Fruit fly (Drosophila melanogaster): Measurements from ENCODE around the gene CG7557.

The CG7557 gene

dm6 chr3L:11431926-11432323, 13.0 kb upstream of the CG7557 start:
- no peak for TF ChIP-seq Rel (GFP tag; optimal IDR thresholded peaks at IDR 0.05)
- no peak for TF ChIP-seq Rel (tag; optimal IDR thresholded peaks at IDR 0.05)
- no peak for TF ChIP-seq Dfd (GFP tag; optimal IDR thresholded peaks at IDR 0.05)
- TF ChIP-seq br (GFP tag; optimal IDR thresholded peaks at IDR 0.05): no peak
- no peak for TF ChIP-seq dl (GFP tag; optimal IDR thresholded peaks at IDR 0.05; ENCODE audit: insufficient read depth in 1 of 2, partially characterized antibody in 2 of 2)
- no peak for TF ChIP-seq jim (GFP tag; optimal IDR thresholded peaks at IDR 0.05)
- TF ChIP-seq Hnf4 (GFP tag; optimal IDR thresholded peaks at IDR 0.05): no peak
- TF ChIP-seq Jra (GFP tag; optimal IDR thresholded peaks at IDR 0.05): no peak
- TF ChIP-seq Dif (GFP tag; optimal IDR thresholded peaks at IDR 0.05; ENCODE audit: partially characterized antibody): no peak
- no peak for TF ChIP-seq ey (GFP tag; optimal IDR thresholded peaks at IDR 0.05)
- no peak for TF ChIP-seq pan (optimal IDR thresholded peaks at IDR 0.05)
- TF ChIP-seq CG32264 (GFP tag; optimal IDR thresholded peaks at IDR 0.05): no peak
- TF ChIP-seq fru (GFP tag; optimal IDR thresholded peaks at IDR 0.05): no peak
- no peak for TF ChIP-seq brk (GFP tag; optimal IDR thresholded peaks at IDR 0.05)

dm6 chr3L:11432472-11432871, 12.5 kb upstream of the CG7557 start:
- no peak for TF ChIP-seq rgr (GFP tag; optimal IDR thresholded peaks at IDR 0.05)
- no peak for TF ChIP-seq psq (GFP tag; optimal IDR thresholded peaks at IDR 0.05)
- TF ChIP-seq Dfd (GFP tag; optimal IDR thresholded peaks at IDR 0.05): no peak
- no peak for TF ChIP-seq Hr78 (GFP tag; optimal IDR thresholded peaks at IDR 0.05)
- no peak for TF ChIP-seq Vsx2 (GFP tag; optimal IDR thresholded peaks at IDR 0.05; ENCODE audit: partially characterized antibody)
- TF ChIP-seq OdsH (GFP tag; optimal IDR thresholded peaks at IDR 0.05): no peak
- no peak for TF ChIP-seq Myc (optimal IDR thresholded peaks at IDR 0.05)
- no peak for TF ChIP-seq HLH106 (tag; optimal IDR thresholded peaks at IDR 0.05)
- no peak for TF ChIP-seq foxo (GFP tag; optimal IDR thresholded peaks at IDR 0.05)
- no peak for TF ChIP-seq Rel (GFP tag; optimal IDR thresholded peaks at IDR 0.05)
- no peak for TF ChIP-seq Rel (tag; optimal IDR thresholded peaks at IDR 0.05)
- no peak for TF ChIP-seq Jra (GFP tag; optimal IDR thresholded peaks at IDR 0.05)
- no peak for TF ChIP-seq Abd-B (GFP tag; optimal IDR thresholded peaks at IDR 0.05)
- no peak for TF ChIP-seq dmrt93B (GFP tag; optimal IDR thresholded peaks at IDR 0.05)
- no peak for TF ChIP-seq CrebA (GFP tag; optimal IDR thresholded peaks at IDR 0.05; ENCODE audit: borderline replicate concordance)
- TF ChIP-seq ey (GFP tag; optimal IDR thresholded peaks at IDR 0.05): no peak
- no peak for TF ChIP-seq lola (GFP tag; optimal IDR thresholded peaks at IDR 0.05)
- TF ChIP-seq sage (GFP tag; optimal IDR thresholded peaks at IDR 0.05): no peak
- TF ChIP-seq dl (GFP tag; optimal IDR thresholded peaks at IDR 0.05; ENCODE audit: insufficient read depth in 1 of 2, partially characterized antibody in 2 of 2): no peak
- TF ChIP-seq woc (GFP tag; optimal IDR thresholded peaks at IDR 0.05): no peak
- no peak for TF ChIP-seq jim (GFP tag; optimal IDR thresholded peaks at IDR 0.05)

- TF ChIP-seq CrebA (GFP tag; optimal IDR thresholded peaks at IDR 0.05; ENCODE audit: borderline replicate concordance) (no peak), h (GFP tag; optimal IDR thresholded peaks at IDR 0.05) (no peak), brk (GFP tag; optimal IDR thresholded peaks at IDR 0.05) (no peak), Dfd (GFP tag; optimal IDR thresholded peaks at IDR 0.05) (no peak), br (GFP tag; optimal IDR thresholded peaks at IDR 0.05) (peak; percentile 11), foxo (GFP tag; optimal IDR thresholded peaks at IDR 0.05) (peak in 1 of 2 experiments; percentile 41), tai (GFP tag; optimal IDR thresholded peaks at IDR 0.05) (no peak), HLH106 (tag; optimal IDR thresholded peaks at IDR 0.05) (peak; percentile 36), fru (GFP tag; optimal IDR thresholded peaks at IDR 0.05) (peak; percentile 34), OdsH (GFP tag; optimal IDR thresholded peaks at IDR 0.05) (no peak), Myc (optimal IDR thresholded peaks at IDR 0.05) (no peak), Hr83 (GFP tag; optimal IDR thresholded peaks at IDR 0.05; ENCODE audit: poor library complexity, severe bottlenecking) (no peak), ey (GFP tag; optimal IDR thresholded peaks at IDR 0.05) (no peak), N (GFP tag; optimal IDR thresholded peaks at IDR 0.05) (no peak), Vsx2 (GFP tag; optimal IDR thresholded peaks at IDR 0.05; ENCODE audit: partially characterized antibody) (no peak), Rel (GFP tag; optimal IDR thresholded peaks at IDR 0.05) (no peak), Rel (tag; optimal IDR thresholded peaks at IDR 0.05) (no peak)
These were observed 11.8 kb upstream of the CG7557 start for dm6 chr3L:11433151-11433550.

- no peak for TF ChIP-seq HLH106 (tag; optimal IDR thresholded peaks at IDR 0.05)
- TF ChIP-seq CG9705 (GFP tag; optimal IDR thresholded peaks at IDR 0.05): no peak
- TF ChIP-seq Hr83 (GFP tag; optimal IDR thresholded peaks at IDR 0.05; ENCODE audit: poor library complexity, severe bottlenecking): no peak
- no peak for TF ChIP-seq CrebA (GFP tag; optimal IDR thresholded peaks at IDR 0.05; ENCODE audit: borderline replicate concordance)
- no peak for TF ChIP-seq dl (GFP tag; optimal IDR thresholded peaks at IDR 0.05; ENCODE audit: insufficient read depth in 1 of 2, partially characterized antibody in 2 of 2)
- TF ChIP-seq Rel (GFP tag; optimal IDR thresholded peaks at IDR 0.05): no peak
- no peak for TF ChIP-seq Rel (tag; optimal IDR thresholded peaks at IDR 0.05)
- no peak for TF ChIP-seq fru (GFP tag; optimal IDR thresholded peaks at IDR 0.05)
- no peak for TF ChIP-seq GATAd (GFP tag; optimal IDR thresholded peaks at IDR 0.05)
- no peak for TF ChIP-seq Dfd (GFP tag; optimal IDR thresholded peaks at IDR 0.05)
- no peak for TF ChIP-seq N (GFP tag; optimal IDR thresholded peaks at IDR 0.05)
- TF ChIP-seq dmrt93B (GFP tag; optimal IDR thresholded peaks at IDR 0.05): no peak
- TF ChIP-seq Abd-B (GFP tag; optimal IDR thresholded peaks at IDR 0.05): no peak
- TF ChIP-seq psq (GFP tag; optimal IDR thresholded peaks at IDR 0.05): no peak
- no peak for TF ChIP-seq Dif (GFP tag; optimal IDR thresholded peaks at IDR 0.05; ENCODE audit: partially characterized antibody)
These were observed 10.8 kb upstream of the CG7557 start for dm6 chr3L:11434112-11434511.

All from whole organism, wandering third instar larva.